Fruit fly (Drosophila melanogaster) whole organism: Measurements from ENCODE around the gene CG13306.

ENCODE experiments used
- CG8478 ChIP-seq: fragments of >200 bp; optimal IDR thresholded peaks from 2 replicates; lab custom pipeline; 2018; ENCODE audit warnings: inconsistent platforms
- Dll ChIP-seq: fragments of >200 bp; optimal IDR thresholded peaks from 2 replicates; lab custom pipeline; 2017
- pan ChIP-seq: fragments of >200 bp; optimal IDR thresholded peaks from 2 replicates; lab custom pipeline; 2017
- psq ChIP-seq: fragments of >200 bp; optimal IDR thresholded peaks from 2 replicates; lab custom pipeline; 2017
- usp ChIP-seq: fragments of >200 bp; optimal IDR thresholded peaks from 2 replicates; lab custom pipeline; 2017; ENCODE audit warnings: missing biosample characterization, missing genetic modification characterization, mixed read lengths

DNA sequence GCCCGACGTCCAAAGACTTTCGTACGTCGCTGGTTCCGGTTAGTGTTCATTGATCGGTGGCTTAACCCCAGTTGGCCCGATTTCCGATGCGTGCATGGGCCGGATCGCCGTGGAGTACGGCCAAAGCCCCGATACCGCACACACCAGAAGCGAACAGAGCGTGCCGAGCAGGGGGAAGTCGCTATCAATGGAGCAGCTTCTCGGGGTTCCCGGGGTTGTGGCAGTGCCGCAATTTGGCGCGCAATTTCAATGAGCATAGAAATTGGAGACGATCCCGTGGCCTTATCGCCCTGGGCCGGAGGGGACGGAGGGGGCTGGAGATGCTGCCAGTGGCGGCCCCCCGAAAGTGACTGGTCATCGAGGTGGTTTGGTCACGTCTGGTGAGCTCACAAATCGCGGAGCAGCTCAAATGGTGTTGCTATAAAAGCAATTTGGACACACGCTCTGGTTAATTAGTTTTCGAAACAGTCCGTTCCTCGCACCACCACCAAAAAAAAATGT, 18.0 kb downstream of the CG13306 start, which contains the start of gene Cp16:
- TF ChIP-seq Dll (lab: Kevin White, UChicago), result no peak
- no peak for TF ChIP-seq pan (lab: Kevin White, UChicago)
- no peak for TF ChIP-seq CG8478
- TF ChIP-seq usp (GFP tag; lab: Kevin White, UChicago), result no peak
- TF ChIP-seq psq (lab: Kevin White, UChicago), result no peak
